Worm (Caenorhabditis elegans): ENCODE results near the gene pros-1.

- TF ChIP-seq nhr-232 (tag; optimal IDR thresholded peaks at IDR 0.05) (no peak), ama-1 (optimal IDR thresholded peaks at IDR 0.05) (no peak), tbx-2 (tag; optimal IDR thresholded peaks at IDR 0.05) (no peak), eyg-1 (tag; optimal IDR thresholded peaks at IDR 0.05) (no peak), fax-1 (tag; optimal IDR thresholded peaks at IDR 0.05) (no peak)
These were observed 22.9 kb upstream of the pros-1 start, which contains the start of gene K12H4.5 for ce11 chrIII:8044187-8044586.

Data from whole organism, late embryonic.